Worm (Caenorhabditis elegans): Measurements from ENCODE around the gene C06C3.3.

ce11 chrII:9346490-9346889 is 25.8 kb downstream of the C06C3.3 start, which contains the start of gene F42A8.1:
- TF ChIP-seq pax-3 (tag; optimal IDR thresholded peaks at IDR 0.05) (no peak), unc-62 (GFP tag; optimal IDR thresholded peaks at IDR 0.05) (no peak), unc-130 (tag; optimal IDR thresholded peaks at IDR 0.05) (no peak)

All from whole organism, L1 larva.